Worm (Caenorhabditis elegans) whole organism, mixed stage, embryonic: ENCODE measurements around the gene Y43F8B.28.

Source experiments
- cnd-1 ChIP-seq: fragments of 200-800 bp; sonication (Bioruptor generic); optimal IDR thresholded peaks from 2 replicates; lab custom pipeline; 2018; ENCODE audit warnings: mild to moderate bottlenecking, missing genetic modification characterization, missing compliant biosample characterization
- elt-3 ChIP-seq: fragments of 150-350 bp; optimal IDR thresholded peaks from 2 replicates; lab custom pipeline; 2014; ENCODE audit warnings: missing biosample characterization, missing genetic modification characterization
- lin-32 ChIP-seq: fragments of 200-800 bp; sonication (Bioruptor generic); optimal IDR thresholded peaks from 2 replicates; lab custom pipeline; 2018; ENCODE audit warnings: mild to moderate bottlenecking, missing genetic modification characterization, missing compliant biosample characterization
- mep-1 ChIP-seq: fragments of 150-350 bp; optimal IDR thresholded peaks from 2 replicates; lab custom pipeline; 2017; ENCODE audit warnings: missing biosample characterization, missing genetic modification reagents, missing genetic modification characterization, inconsistent platforms
- unc-39 ChIP-seq: fragments of 150-350 bp; optimal IDR thresholded peaks from 2 replicates; lab custom pipeline; 2014; ENCODE audit warnings: missing biosample characterization, missing genetic modification characterization
- unc-62 ChIP-seq: fragments of 150-350 bp; optimal IDR thresholded peaks from 2 replicates; lab custom pipeline; 2014; ENCODE audit warnings: missing biosample characterization, missing genetic modification reagents, missing genetic modification characterization

DNA sequence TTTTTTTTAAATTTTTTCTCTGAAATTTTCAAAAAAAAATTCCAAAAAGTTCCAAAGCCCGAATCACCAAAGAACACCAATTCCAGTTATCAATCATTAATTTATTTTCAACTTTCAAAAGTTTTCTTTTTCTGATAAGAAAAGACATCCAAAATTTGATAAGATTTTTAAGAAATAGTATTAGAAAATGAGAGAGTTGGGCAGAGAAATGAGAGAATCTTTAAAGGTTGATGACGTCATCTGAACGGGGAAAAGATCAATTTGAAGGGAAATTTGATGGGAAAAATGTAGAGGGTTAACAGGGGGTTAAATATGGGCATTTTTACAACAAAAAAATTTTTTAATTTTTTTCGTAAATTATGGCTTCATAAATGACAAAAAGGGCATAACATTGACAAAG is 48.4 kb downstream of the Y43F8B.28 start:
- no peak for TF ChIP-seq unc-62
- TF ChIP-seq cnd-1 (tag; lab: Kevin White, UChicago), result no peak
- no peak for TF ChIP-seq elt-3 (tag; lab: Kevin White, UChicago)
- no peak for TF ChIP-seq lin-32 (GFP tag; lab: Kevin White, UChicago)
- TF ChIP-seq mep-1 (tag; lab: Kevin White, UChicago), result no peak
- TF ChIP-seq unc-39 (tag; lab: Kevin White, UChicago), result no peak
